Worm (Caenorhabditis elegans) whole organism, late embryonic: ENCODE measurements around the gene D2096.6.

ENCODE experiments used
- F13H6.1 ChIP-seq: sonication (generic microtip); optimal IDR thresholded peaks from 2 replicates; lab custom pipeline; 2016; ENCODE audit warnings: missing genetic modification characterization, missing compliant biosample characterization
- K09A11.1 ChIP-seq: sonication (generic microtip); optimal IDR thresholded peaks from 2 replicates; lab custom pipeline; 2017; ENCODE audit warnings: antibody characterized with exemption, mild to moderate bottlenecking, missing genetic modification characterization, missing compliant biosample characterization; ENCODE audit not compliant: insufficient read depth
- Y22D7AL.16 ChIP-seq: sonication (generic microtip); optimal IDR thresholded peaks from 2 replicates; lab custom pipeline; 2016; ENCODE audit warnings: missing genetic modification characterization, missing compliant biosample characterization
- ahr-1 ChIP-seq: sonication (generic microtip); optimal IDR thresholded peaks from 2 replicates; lab custom pipeline; 2016; ENCODE audit warnings: missing genetic modification characterization, missing compliant biosample characterization
- ceh-14 ChIP-seq: sonication (generic microtip); optimal IDR thresholded peaks from 2 replicates; lab custom pipeline; 2016; ENCODE audit warnings: missing genotype, missing genetic modification characterization, missing compliant biosample characterization
- ceh-18 ChIP-seq: sonication (generic microtip); optimal IDR thresholded peaks from 2 replicates; lab custom pipeline; 2016; ENCODE audit warnings: missing genetic modification characterization, missing compliant biosample characterization
- ceh-22 ChIP-seq: sonication (generic microtip); optimal IDR thresholded peaks from 2 replicates; lab custom pipeline; 2017; ENCODE audit warnings: missing biosample characterization, missing genetic modification characterization
- ceh-31 ChIP-seq: sonication (generic microtip); optimal IDR thresholded peaks from 2 replicates; lab custom pipeline; 2016; ENCODE audit warnings: missing genetic modification characterization, missing compliant biosample characterization
- ceh-45 ChIP-seq: fragments of 200-800 bp; sonication (Bioruptor generic); IDR thresholded peaks from 2 replicates; pipeline ENCODE4 v1.3.6; 2022; ENCODE audit warnings: missing genetic modification reagents, missing genetic modification characterization, missing compliant biosample characterization
- ceh-48 ChIP-seq: sonication (generic microtip); optimal IDR thresholded peaks from 2 replicates; lab custom pipeline; 2016; ENCODE audit warnings: missing genetic modification characterization, inconsistent platforms, missing compliant biosample characterization
- ceh-9 ChIP-seq: sonication (generic microtip); optimal IDR thresholded peaks from 2 replicates; lab custom pipeline; 2016; ENCODE audit warnings: mild to moderate bottlenecking, missing genetic modification characterization, inconsistent platforms, missing compliant biosample characterization
- dve-1 ChIP-seq: sonication (generic microtip); optimal IDR thresholded peaks from 2 replicates; lab custom pipeline; 2017; ENCODE audit warnings: antibody characterized with exemption, mild to moderate bottlenecking, missing genetic modification characterization, missing compliant biosample characterization
- elt-4 ChIP-seq: sonication (generic microtip); optimal IDR thresholded peaks from 2 replicates; lab custom pipeline; 2016; ENCODE audit warnings: missing genetic modification characterization, missing compliant biosample characterization
- eyg-1 ChIP-seq: sonication (generic microtip); optimal IDR thresholded peaks from 2 replicates; lab custom pipeline; 2016; ENCODE audit warnings: missing genotype, missing genetic modification characterization, missing compliant biosample characterization
- fkh-10 ChIP-seq: fragments of 150-350 bp; optimal IDR thresholded peaks from 2 replicates; lab custom pipeline; 2014; ENCODE audit warnings: missing biosample characterization, missing genetic modification reagents, missing genetic modification characterization
- fkh-6 ChIP-seq: sonication (generic microtip); optimal IDR thresholded peaks from 2 replicates; lab custom pipeline; 2016; ENCODE audit warnings: missing genetic modification characterization, missing compliant biosample characterization
- hlh-13 ChIP-seq: fragments of 200-800 bp; sonication (Bioruptor generic); optimal IDR thresholded peaks from 2 replicates; lab custom pipeline; 2018; ENCODE audit warnings: mild to moderate bottlenecking, missing genetic modification characterization, missing compliant biosample characterization
- hlh-15 ChIP-seq: sonication (generic microtip); optimal IDR thresholded peaks from 2 replicates; lab custom pipeline; 2016; ENCODE audit warnings: missing genetic modification characterization, missing compliant biosample characterization
- lin-11 ChIP-seq: fragments of 200-800 bp; sonication (Bioruptor generic); optimal IDR thresholded peaks from 2 replicates; lab custom pipeline; 2018; ENCODE audit warnings: mild to moderate bottlenecking, missing genetic modification characterization, missing compliant biosample characterization
- madf-2 ChIP-seq: sonication (generic microtip); optimal IDR thresholded peaks from 2 replicates; lab custom pipeline; 2017; ENCODE audit warnings: missing genetic modification characterization, missing compliant biosample characterization
- nfya-1 ChIP-seq: sonication (generic microtip); optimal IDR thresholded peaks from 2 replicates; lab custom pipeline; 2017; ENCODE audit warnings: missing genetic modification characterization, mild to moderate bottlenecking, missing compliant biosample characterization, antibody characterized with exemption, moderate library complexity
- odd-2 ChIP-seq: sonication (generic microtip); optimal IDR thresholded peaks from 2 replicates; lab custom pipeline; 2017; ENCODE audit warnings: antibody characterized with exemption, mild to moderate bottlenecking, missing genetic modification characterization, missing compliant biosample characterization
- pag-3 ChIP-seq: sonication (generic microtip); optimal IDR thresholded peaks from 2 replicates; lab custom pipeline; 2016; ENCODE audit warnings: missing compliant biosample characterization, missing genetic modification characterization, borderline replicate concordance
- pat-9 ChIP-seq: fragments of 200-800 bp; sonication (Bioruptor generic); optimal IDR thresholded peaks from 2 replicates; lab custom pipeline; 2018; ENCODE audit warnings: mild to moderate bottlenecking, missing genetic modification characterization, moderate library complexity, missing compliant biosample characterization
- pha-2 ChIP-seq: sonication (generic microtip); optimal IDR thresholded peaks from 2 replicates; lab custom pipeline; 2017; ENCODE audit warnings: mild to moderate bottlenecking, missing genetic modification characterization, missing compliant biosample characterization
- pqm-1 ChIP-seq: sonication (generic microtip); optimal IDR thresholded peaks from 2 replicates; lab custom pipeline; 2016; ENCODE audit warnings: missing genetic modification characterization, missing compliant biosample characterization
- rnt-1 ChIP-seq: sonication (generic microtip); optimal IDR thresholded peaks from 2 replicates; lab custom pipeline; 2016; ENCODE audit warnings: missing genetic modification characterization, missing compliant biosample characterization
- sdc-2 ChIP-seq: sonication (generic microtip); optimal IDR thresholded peaks from 2 replicates; lab custom pipeline; 2016; ENCODE audit warnings: missing genotype, missing genetic modification characterization, missing compliant biosample characterization
- sox-2 ChIP-seq: fragments of 200-800 bp; sonication (Bioruptor generic); IDR thresholded peaks from 2 replicates; pipeline ENCODE4 v1.3.6; 2022; ENCODE audit warnings: missing genetic modification reagents, missing genetic modification characterization, missing compliant biosample characterization
- ttx-3 ChIP-seq: sonication (generic microtip); optimal IDR thresholded peaks from 2 replicates; lab custom pipeline; 2016; ENCODE audit warnings: missing genetic modification reagents, missing genetic modification characterization, missing compliant biosample characterization
- unc-3 ChIP-seq, 2 experiments: fragments of 200-800 bp in 1 of 2; sonication (Bioruptor generic) in 1 of 2; sonication (generic microtip) in 1 of 2; conservative IDR thresholded peaks in 1 of 2; optimal IDR thresholded peaks in 1 of 2; 2 replicates each; pipeline versions ENCODE4 v1.3.6 to Lab custom; 2016 to 2022; ENCODE audit warnings: missing compliant biosample characterization in 2 of 2, missing genetic modification characterization in 2 of 2, missing genetic modification reagents in 1 of 2
- unc-42 ChIP-seq: sonication (generic microtip); optimal IDR thresholded peaks from 2 replicates; lab custom pipeline; 2016; ENCODE audit warnings: missing genotype, missing genetic modification characterization, missing compliant biosample characterization
- unc-55 ChIP-seq: sonication (generic microtip); optimal IDR thresholded peaks from 2 replicates; lab custom pipeline; 2017; ENCODE audit warnings: missing biosample characterization, missing genetic modification reagents, missing genetic modification characterization
- unc-86 ChIP-seq: sonication (generic microtip); optimal IDR thresholded peaks from 2 replicates; lab custom pipeline; 2016; ENCODE audit warnings: missing genetic modification characterization, missing compliant biosample characterization

D2096.6 gene

DNA sequence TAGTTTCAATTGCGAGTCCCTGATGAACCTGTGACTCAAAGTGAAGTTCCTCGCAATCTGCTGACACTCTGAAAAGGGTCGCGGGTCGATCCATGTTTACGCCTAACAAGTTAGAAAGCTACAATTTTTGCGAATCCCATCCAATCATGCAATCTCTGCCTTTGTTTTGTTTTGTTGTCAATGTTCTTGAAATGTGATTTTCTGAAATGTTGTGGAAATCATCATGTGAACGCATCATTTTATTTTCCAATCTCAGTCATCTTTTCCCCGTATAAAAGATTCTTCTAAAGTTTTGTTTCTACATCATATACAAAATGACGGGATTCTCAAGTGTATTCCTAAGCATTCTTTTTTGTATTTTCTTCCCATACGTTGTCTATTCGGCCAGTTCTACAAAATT lies 21.0 kb downstream of the D2096.6 start, which contains the start of gene F17E9.4:
TSS of gene F17E9.4 (plus strand) at position 301 of the 400 bp plus-strand sequence.
- TF ChIP-seq lin-11 (tag; lab: Kevin White, UChicago), result no peak
- no peak for TF ChIP-seq ahr-1 (tag; lab: Kevin White, UChicago)
- TF ChIP-seq unc-3 (GFP tag; conservative IDR thresholded peaks at IDR 0.05; lab: Robert Waterston, UW), result no peak
- TF ChIP-seq unc-3 (tag; optimal IDR thresholded peaks at IDR 0.05; lab: Kevin White, UChicago), result no peak
- TF ChIP-seq sdc-2 (tag; lab: Kevin White, UChicago), result no peak
- no peak for TF ChIP-seq eyg-1 (tag; lab: Kevin White, UChicago)
- TF ChIP-seq pat-9 (tag; lab: Kevin White, UChicago), result no peak
- no peak for TF ChIP-seq unc-42 (tag; lab: Kevin White, UChicago)
- TF ChIP-seq ceh-45 (GFP tag; lab: Robert Waterston, UW), result no peak
- TF ChIP-seq pha-2, result no peak
- TF ChIP-seq ceh-14 (tag; lab: Kevin White, UChicago), result no peak
- TF ChIP-seq madf-2 (tag; lab: Kevin White, UChicago), result no peak
- no peak for TF ChIP-seq F13H6.1 (tag; lab: Kevin White, UChicago)
- no peak for TF ChIP-seq ceh-31 (tag; lab: Kevin White, UChicago)
- TF ChIP-seq, all 69 proteins: peak for 0

DNA sequence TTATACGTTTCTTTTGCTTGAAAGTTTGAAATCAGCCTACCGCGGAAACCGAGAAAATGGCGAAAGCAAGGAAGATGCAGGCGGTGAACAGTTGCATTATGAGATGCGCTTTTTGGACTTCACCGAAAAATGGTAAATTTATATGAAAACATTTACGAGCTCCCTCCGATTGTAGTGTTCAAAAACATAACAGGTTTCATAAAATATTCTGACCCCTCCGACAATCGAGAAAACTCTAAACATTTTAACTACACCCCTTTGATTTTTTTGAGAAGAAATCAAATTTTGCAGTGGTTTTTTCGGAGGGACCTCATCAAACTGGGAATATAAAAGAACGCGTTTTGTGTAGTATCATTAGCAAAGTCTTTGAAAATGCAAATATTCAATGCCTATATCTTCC lies 22.0 kb downstream of the D2096.6 start, which contains the start of the genes F17E9.18 and F17E9.15:
TSS of gene F17E9.18 (minus strand) at position 101 of the 400 bp plus-strand sequence.
TSS of gene F17E9.15 (plus strand) at position 368 of the 400 bp plus-strand sequence.
- TF ChIP-seq eyg-1 (tag; lab: Kevin White, UChicago), result no peak
- no peak for TF ChIP-seq ceh-31 (tag; lab: Kevin White, UChicago)
- no peak for TF ChIP-seq ceh-18
- TF ChIP-seq rnt-1, result no peak
- TF ChIP-seq pqm-1, result no peak
- no peak for TF ChIP-seq ceh-48 (tag; lab: Kevin White, UChicago)
- no peak for TF ChIP-seq pha-2
- no peak for TF ChIP-seq elt-4 (tag; lab: Kevin White, UChicago)

DNA sequence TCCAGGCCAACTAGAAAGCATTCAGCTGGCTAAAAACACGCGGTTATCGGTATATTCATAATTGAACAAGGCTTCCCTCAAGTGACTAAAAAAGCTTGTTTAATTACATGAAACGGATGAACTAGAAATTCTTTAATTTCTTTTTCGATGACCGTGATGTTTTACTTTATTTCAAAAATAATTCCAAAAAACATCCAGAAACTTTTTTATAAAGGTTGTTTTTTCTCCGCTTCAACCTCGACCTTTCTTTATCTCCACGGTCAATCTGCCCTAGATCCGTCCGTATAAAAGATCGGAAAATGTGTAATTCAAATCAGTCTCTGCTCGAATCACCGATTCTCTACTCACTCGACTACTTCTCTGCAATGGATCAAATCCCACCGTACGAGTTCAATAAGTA lies 23.5 kb downstream of the D2096.6 start, which contains the start of gene F17E9.5:
TSS of gene F17E9.5 (plus strand) at position 301 of the 400 bp plus-strand sequence.
- TF ChIP-seq pag-3 (tag; lab: Kevin White, UChicago) (no peak), nfya-1 (tag; lab: Kevin White, UChicago) (no peak), hlh-15 (tag; lab: Kevin White, UChicago) (no peak), unc-86 (tag; lab: Kevin White, UChicago) (no peak), fkh-6 (tag; lab: Kevin White, UChicago) (no peak), unc-55 (GFP tag; lab: Kevin White, UChicago) (no peak), K09A11.1 (no peak), elt-4 (tag; lab: Kevin White, UChicago) (no peak), Y22D7AL.16 (tag; lab: Kevin White, UChicago) (no peak), ceh-22 (tag; lab: Kevin White, UChicago) (no peak), dve-1 (tag; lab: Kevin White, UChicago) (no peak), fkh-10 (no peak), hlh-13 (no peak), ttx-3 (tag; lab: Kevin White, UChicago) (no peak)

DNA sequence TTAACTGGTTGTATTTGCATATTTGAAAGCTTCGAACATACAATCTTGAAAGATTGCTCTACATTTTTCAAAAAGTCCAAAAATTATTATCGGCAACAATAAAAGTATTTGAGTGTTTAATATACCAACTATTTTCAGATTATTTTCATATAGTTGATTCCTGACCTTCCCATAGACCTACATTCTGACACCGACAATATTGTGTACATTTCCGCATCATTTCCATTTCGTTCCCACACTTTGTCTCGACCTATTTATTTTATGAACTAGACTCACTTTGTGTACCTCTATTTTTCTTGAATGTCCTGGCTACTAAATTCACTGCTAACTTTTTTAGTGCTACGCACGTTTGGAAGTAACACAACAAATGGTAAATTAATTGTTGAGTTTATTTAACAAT lies 26.6 kb downstream of the D2096.6 start, which contains the start of gene lgc-5:
TSS of gene lgc-5 (plus strand) at position 301 of the 400 bp plus-strand sequence.
- TF ChIP-seq odd-2 (tag; lab: Kevin White, UChicago) (no peak), ceh-9 (no peak), sox-2 (GFP tag; lab: Robert Waterston, UW) (no peak), ceh-14 (tag; lab: Kevin White, UChicago) (no peak)
